Worm (Caenorhabditis elegans) whole organism, L2 larva: ENCODE results near the gene clec-164.

Source experiments
- F13H6.1 ChIP-seq: sonication (generic microtip); optimal IDR thresholded peaks from 2 replicates; lab custom pipeline; 2016; ENCODE audit warnings: missing genetic modification characterization, missing compliant biosample characterization
- alr-1 ChIP-seq: fragments of 150-350 bp; optimal IDR thresholded peaks from 2 replicates; lab custom pipeline; 2014; ENCODE audit warnings: missing biosample characterization, missing genetic modification characterization
- ama-1 ChIP-seq: fragments of 150-350 bp; optimal IDR thresholded peaks from 2 replicates; lab custom pipeline; 2018; ENCODE audit warnings: inconsistent platforms
- fos-1 ChIP-seq: fragments of 150-350 bp; optimal IDR thresholded peaks from 2 replicates; lab custom pipeline; 2014; ENCODE audit warnings: missing biosample characterization, missing genetic modification characterization
- lin-11 ChIP-seq: fragments of 150-350 bp; sonication (generic microtip); optimal IDR thresholded peaks from 2 replicates; lab custom pipeline; 2014; ENCODE audit warnings: missing biosample characterization, missing genetic modification characterization, inconsistent platforms, mixed read lengths
- lin-13 ChIP-seq: fragments of 150-350 bp; optimal IDR thresholded peaks from 2 replicates; lab custom pipeline; 2014; ENCODE audit warnings: missing biosample characterization, missing genetic modification reagents, missing genetic modification characterization
- lin-39 ChIP-seq: fragments of 150-350 bp; optimal IDR thresholded peaks from 2 replicates; lab custom pipeline; 2014; ENCODE audit warnings: missing biosample characterization, missing genetic modification reagents, missing genetic modification characterization
- mab-5 ChIP-seq: fragments of 150-350 bp; optimal IDR thresholded peaks from 2 replicates; lab custom pipeline; 2014; ENCODE audit warnings: missing biosample characterization, missing genetic modification characterization
- nhr-25 ChIP-seq: fragments of 150-350 bp; sonication (generic microtip); optimal IDR thresholded peaks from 3 replicates; lab custom pipeline; 2014; ENCODE audit warnings: missing biosample characterization, missing genetic modification characterization
- nhr-6 ChIP-seq: fragments of 150-350 bp; optimal IDR thresholded peaks from 2 replicates; lab custom pipeline; 2014; ENCODE audit warnings: missing biosample characterization, missing genetic modification characterization
- ztf-11 ChIP-seq: sonication (generic microtip); optimal IDR thresholded peaks from 2 replicates; lab custom pipeline; 2017; ENCODE audit warnings: missing biosample characterization, missing genetic modification characterization

DNA sequence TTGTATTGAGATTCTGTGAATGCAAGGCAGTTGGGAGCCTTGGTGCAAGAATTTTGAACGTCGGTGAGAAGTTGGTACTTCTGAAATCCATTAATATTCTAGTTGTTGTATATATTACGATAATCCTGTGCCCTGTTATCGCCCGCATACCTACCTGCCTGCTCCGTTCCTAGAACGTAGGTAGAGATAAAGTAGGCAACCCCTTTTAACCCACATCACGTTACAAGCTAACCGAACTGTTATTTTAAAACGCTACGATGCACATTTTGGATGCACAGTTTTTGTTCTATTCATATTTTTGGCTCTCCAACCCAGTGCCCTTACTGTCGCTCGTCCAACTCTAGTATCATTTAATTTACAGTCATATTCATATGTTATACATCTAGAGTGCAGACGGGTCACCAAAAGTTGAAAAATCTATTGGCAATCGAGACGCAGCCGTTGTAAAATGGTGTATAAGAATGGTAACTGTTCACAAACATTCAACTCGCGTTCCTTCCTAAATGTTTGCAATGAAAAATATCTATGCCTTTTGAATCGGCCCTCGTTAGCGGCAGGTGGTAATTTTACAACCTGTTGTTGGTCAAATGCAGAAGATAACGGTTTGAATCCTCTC, 38.0 kb downstream of the clec-164 start:
- TF ChIP-seq fos-1 (tag; lab: Kevin White, UChicago) = no peak
- no peak for TF ChIP-seq lin-11 (tag; lab: Kevin White, UChicago)
- no peak for TF ChIP-seq lin-13 (GFP tag; lab: Kevin White, UChicago)
- no peak for TF ChIP-seq ztf-11 (tag; lab: Kevin White, UChicago)
- TF ChIP-seq alr-1 = no peak
- no peak for TF ChIP-seq lin-39 (tag; lab: Kevin White, UChicago)
- no peak for TF ChIP-seq ama-1
- no peak for TF ChIP-seq nhr-6
- TF ChIP-seq F13H6.1 (tag; lab: Kevin White, UChicago) = no peak
- TF ChIP-seq mab-5 (tag; lab: Kevin White, UChicago) = no peak
- TF ChIP-seq nhr-25 (tag; lab: Kevin White, UChicago) = no peak
